Fruit fly (Drosophila melanogaster) whole organism, wandering third instar larva: ENCODE results near the gene v.

Experiments used
- Abd-B ChIP-seq: fragments of >200 bp; optimal IDR thresholded peaks from 2 replicates; lab custom pipeline; 2017; ENCODE audit warnings: missing biosample characterization, missing genetic modification characterization
- CG32264 ChIP-seq: fragments of 200-800 bp; sonication (Bioruptor generic); optimal IDR thresholded peaks from 2 replicates; lab custom pipeline; 2016; ENCODE audit warnings: missing biosample characterization, missing genetic modification characterization
- CG9705 ChIP-seq: fragments of 200-800 bp; sonication (Bioruptor generic); optimal IDR thresholded peaks from 2 replicates; lab custom pipeline; 2018; ENCODE audit warnings: missing biosample characterization, mild to moderate bottlenecking, missing genetic modification characterization
- CrebA ChIP-seq: fragments of 200-800 bp; sonication (Bioruptor generic); optimal IDR thresholded peaks from 2 replicates; lab custom pipeline; 2016; ENCODE audit warnings: missing biosample characterization, mild to moderate bottlenecking, missing genetic modification characterization, borderline replicate concordance
- Dfd ChIP-seq: fragments of >200 bp; optimal IDR thresholded peaks from 2 replicates; lab custom pipeline; 2017; ENCODE audit warnings: missing biosample characterization, missing genetic modification characterization
- Dif ChIP-seq: fragments of 200-275, 200-300 bp; sonication (Bioruptor generic); optimal IDR thresholded peaks from 2 replicates; lab custom pipeline; 2018; ENCODE audit warnings: missing biosample characterization, missing genetic modification characterization; ENCODE audit not compliant: partially characterized antibody
- GATAd ChIP-seq: sonication (Bioruptor generic); optimal IDR thresholded peaks from 2 replicates; lab custom pipeline; 2016; ENCODE audit warnings: missing biosample characterization, missing genetic modification characterization
- HLH106 ChIP-seq: fragments of 200-800 bp; optimal IDR thresholded peaks from 3 replicates; lab custom pipeline; 2019; ENCODE audit warnings: missing biosample characterization, mild to moderate bottlenecking, missing genetic modification characterization, moderate library complexity
- Hnf4 ChIP-seq: fragments of 200-800 bp; sonication (Bioruptor generic); optimal IDR thresholded peaks from 2 replicates; lab custom pipeline; 2016; ENCODE audit warnings: missing biosample characterization, mild to moderate bottlenecking, missing genetic modification characterization
- Hr78 ChIP-seq: fragments of >200 bp; optimal IDR thresholded peaks from 2 replicates; lab custom pipeline; 2017; ENCODE audit warnings: missing biosample characterization, missing genetic modification characterization
- Jra ChIP-seq: sonication (Bioruptor generic); optimal IDR thresholded peaks from 2 replicates; lab custom pipeline; 2016; ENCODE audit warnings: missing biosample characterization, missing genetic modification characterization
- Mio ChIP-seq: sonication (Bioruptor generic); optimal IDR thresholded peaks from 2 replicates; lab custom pipeline; 2016; ENCODE audit warnings: missing biosample characterization, missing genetic modification characterization
- Myc ChIP-seq: fragments of >200 bp; optimal IDR thresholded peaks from 2 replicates; lab custom pipeline; 2017
- N ChIP-seq: fragments of >200 bp; optimal IDR thresholded peaks from 2 replicates; lab custom pipeline; 2018; ENCODE audit warnings: missing biosample characterization, missing external identifiers, missing genetic modification characterization
- OdsH ChIP-seq: fragments of 200-800 bp; sonication (Bioruptor generic); optimal IDR thresholded peaks from 2 replicates; lab custom pipeline; 2016; ENCODE audit warnings: missing biosample characterization, mild to moderate bottlenecking, missing genetic modification characterization
- Rel ChIP-seq, 2 experiments: fragments of 200-800 bp; sonication (Bioruptor generic) in 1 of 2; optimal IDR thresholded peaks; 2 replicates in 1 of 2; 3 replicates in 1 of 2; lab custom pipeline; 2016 to 2019; ENCODE audit warnings: mild to moderate bottlenecking in 2 of 2, missing biosample characterization in 2 of 2, missing genetic modification characterization in 2 of 2, moderate library complexity in 1 of 2
- Sp1 ChIP-seq: fragments of 200-800 bp; sonication (Bioruptor generic); optimal IDR thresholded peaks from 3 replicates; lab custom pipeline; 2019; ENCODE audit warnings: missing biosample characterization, mild to moderate bottlenecking, missing genetic modification characterization, moderate library complexity
- Vsx2 ChIP-seq: fragments of 200-300, 225-300 bp; sonication (Bioruptor generic); optimal IDR thresholded peaks from 2 replicates; lab custom pipeline; 2018; ENCODE audit warnings: missing biosample characterization, missing genetic modification characterization; ENCODE audit not compliant: partially characterized antibody
- br ChIP-seq: fragments of 200-800 bp; sonication (Bioruptor generic); optimal IDR thresholded peaks from 2 replicates; lab custom pipeline; 2016; ENCODE audit warnings: missing biosample characterization, missing genetic modification characterization
- brk ChIP-seq: fragments of 200-800 bp; sonication (Bioruptor generic); optimal IDR thresholded peaks from 2 replicates; lab custom pipeline; 2016; ENCODE audit warnings: missing biosample characterization, mild to moderate bottlenecking, missing genetic modification characterization
- dl ChIP-seq, 2 experiments: fragments of 175-275, 200-275 bp in 1 of 2; fragments of 200-275 bp in 1 of 2; sonication (Bioruptor generic); optimal IDR thresholded peaks; lab custom pipeline; 2018; ENCODE audit warnings: mild to moderate bottlenecking in 2 of 2, missing biosample characterization in 2 of 2, missing genetic modification characterization in 2 of 2, moderate library complexity in 2 of 2; ENCODE audit not compliant: partially characterized antibody in 2 of 2, insufficient read depth in 1 of 2
- dmrt93B ChIP-seq: fragments of 200-800 bp; sonication (Bioruptor generic); optimal IDR thresholded peaks from 2 replicates; lab custom pipeline; 2018; ENCODE audit warnings: missing biosample characterization, mild to moderate bottlenecking, missing genetic modification characterization
- ey ChIP-seq: fragments of 200-800 bp; sonication (Bioruptor generic); optimal IDR thresholded peaks from 2 replicates; lab custom pipeline; 2016; ENCODE audit warnings: missing biosample characterization, missing genetic modification characterization
- foxo ChIP-seq, 2 experiments: fragments of 200-800 bp; sonication (Bioruptor generic); optimal IDR thresholded peaks; 2 replicates in 1 of 2; 3 replicates in 1 of 2; lab custom pipeline; 2016 to 2017; ENCODE audit warnings: missing biosample characterization in 2 of 2, missing genetic modification characterization in 2 of 2
- fru ChIP-seq: fragments of 200-800 bp; sonication (Bioruptor generic); optimal IDR thresholded peaks from 3 replicates; lab custom pipeline; 2016; ENCODE audit warnings: missing biosample characterization, mild to moderate bottlenecking, missing genetic modification characterization
- h ChIP-seq: fragments of 200-800 bp; sonication (Bioruptor generic); optimal IDR thresholded peaks from 3 replicates; lab custom pipeline; 2016; ENCODE audit warnings: missing biosample characterization, mild to moderate bottlenecking, missing genetic modification characterization
- pan ChIP-seq: fragments of >200 bp; optimal IDR thresholded peaks from 2 replicates; lab custom pipeline; 2017
- psq ChIP-seq: fragments of 200-800 bp; sonication (Bioruptor generic); optimal IDR thresholded peaks from 3 replicates; lab custom pipeline; 2017; ENCODE audit warnings: missing biosample characterization, mild to moderate bottlenecking, missing genetic modification characterization, moderate library complexity
- rgr ChIP-seq: fragments of 200-800 bp; sonication (Bioruptor generic); optimal IDR thresholded peaks from 3 replicates; lab custom pipeline; 2016; ENCODE audit warnings: missing biosample characterization, mild to moderate bottlenecking, missing genetic modification characterization
- sage ChIP-seq: fragments of 200-800 bp; sonication (Bioruptor generic); optimal IDR thresholded peaks from 2 replicates; lab custom pipeline; 2016; ENCODE audit warnings: missing biosample characterization, mild to moderate bottlenecking, missing genetic modification characterization
- sv ChIP-seq: fragments of 200-800 bp; sonication (Bioruptor generic); optimal IDR thresholded peaks from 3 replicates; lab custom pipeline; 2016; ENCODE audit warnings: missing biosample characterization, missing genetic modification characterization
- tai ChIP-seq: sonication (Bioruptor generic); optimal IDR thresholded peaks from 2 replicates; lab custom pipeline; 2016; ENCODE audit warnings: missing biosample characterization, missing genetic modification characterization
- usp ChIP-seq: fragments of >200 bp; optimal IDR thresholded peaks from 2 replicates; lab custom pipeline; 2017; ENCODE audit warnings: missing biosample characterization, missing genetic modification characterization

The v gene

DNA sequence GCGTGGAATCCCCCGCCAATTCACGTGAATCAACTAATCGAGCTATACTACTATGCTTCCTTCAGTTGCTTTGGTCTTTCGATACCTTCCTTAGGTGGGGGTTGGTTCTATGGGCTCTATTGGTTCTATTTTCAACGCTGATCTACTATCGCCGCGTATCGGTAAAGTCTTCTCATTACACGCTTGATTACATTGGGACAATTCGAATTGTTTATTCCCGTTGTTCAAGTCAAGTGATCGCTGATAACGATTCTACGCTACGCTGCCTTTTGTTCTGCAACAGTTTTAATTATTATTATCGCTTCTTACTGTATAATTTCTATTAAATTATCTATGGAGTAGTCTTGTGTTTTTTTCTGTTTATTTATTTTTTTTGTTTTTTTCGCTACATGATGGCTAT, 36.1 kb upstream of the v start:
- TF ChIP-seq Dfd (GFP tag; lab: Kevin White, UChicago) (no peak), ey (GFP tag; lab: Kevin White, UChicago) (no peak), sage (GFP tag; lab: Kevin White, UChicago) (no peak), usp (GFP tag; lab: Kevin White, UChicago) (no peak), CG9705 (no peak), h (GFP tag; lab: Kevin White, UChicago) (no peak), Rel (GFP tag; optimal IDR thresholded peaks at IDR 0.05; lab: Kevin White, UChicago) (no peak), Rel (tag; optimal IDR thresholded peaks at IDR 0.05; lab: Kevin White, UChicago) (peak; percentile 39), psq (GFP tag; lab: Kevin White, UChicago) (no peak)

DNA sequence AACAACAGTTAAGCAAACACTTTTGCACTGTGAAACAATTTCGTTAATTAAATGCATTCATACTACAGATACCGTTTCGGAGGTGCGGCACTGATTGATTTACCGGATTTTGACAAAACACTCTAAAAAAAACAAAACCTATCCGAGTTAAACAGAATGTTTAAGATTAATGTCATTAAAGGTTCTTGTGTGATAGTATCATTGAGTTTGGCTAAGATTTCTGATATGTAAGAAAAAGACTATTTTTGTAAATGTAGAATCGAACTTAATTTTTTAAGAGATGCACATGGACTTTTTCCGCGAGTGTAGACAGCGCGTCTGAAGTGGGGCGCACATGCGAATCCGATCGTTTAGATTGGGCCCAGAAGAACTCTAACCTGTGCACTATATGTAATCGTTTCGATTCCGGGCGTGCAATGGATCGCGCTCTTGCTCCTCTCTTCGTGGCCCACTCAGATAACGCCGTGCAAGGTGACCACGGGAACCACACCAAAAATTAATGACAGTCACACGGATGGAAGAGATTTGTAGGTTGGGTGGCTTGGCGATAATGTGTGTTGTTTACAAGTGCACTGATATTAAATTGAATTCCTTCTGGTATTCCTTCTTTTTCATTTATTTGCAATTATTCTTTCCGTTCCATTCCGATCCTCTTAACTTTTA, 33.7 kb upstream of the v start:
- no peak for TF ChIP-seq CG9705
- no peak for TF ChIP-seq psq (GFP tag; lab: Kevin White, UChicago)
- no peak for TF ChIP-seq Myc
- TF ChIP-seq usp (GFP tag; lab: Kevin White, UChicago): no peak
- TF ChIP-seq GATAd (GFP tag; lab: Kevin White, UChicago): no peak
- no peak for TF ChIP-seq Rel (GFP tag; optimal IDR thresholded peaks at IDR 0.05; lab: Kevin White, UChicago)
- peak; percentile 96 for TF ChIP-seq Rel (tag; optimal IDR thresholded peaks at IDR 0.05; lab: Kevin White, UChicago)
- peak; percentile 26 for TF ChIP-seq OdsH (GFP tag; lab: Kevin White, UChicago)
- no peak for TF ChIP-seq Mio
- no peak for TF ChIP-seq br
- peak; percentile 34 for TF ChIP-seq fru (GFP tag; lab: Kevin White, UChicago)
- peak; percentile 35 for TF ChIP-seq ey (GFP tag; lab: Kevin White, UChicago)
- peak in 1 of 2 experiments; percentile 34 for TF ChIP-seq foxo (GFP tag; optimal IDR thresholded peaks at IDR 0.05; lab: Kevin White, UChicago)
- no peak for TF ChIP-seq dl (GFP tag; optimal IDR thresholded peaks at IDR 0.05; lab: Kevin White, UChicago; ENCODE audit: insufficient read depth in 1 of 2, partially characterized antibody in 2 of 2)
- TF ChIP-seq Hr78 (GFP tag; lab: Kevin White, UChicago): no peak
- no peak for TF ChIP-seq dmrt93B (GFP tag; lab: Kevin White, UChicago)
- no peak for TF ChIP-seq tai (GFP tag; lab: Kevin White, UChicago)
- peak; percentile 53 for TF ChIP-seq rgr (GFP tag; lab: Kevin White, UChicago)
- no peak for TF ChIP-seq brk (GFP tag; lab: Kevin White, UChicago)
- no peak for TF ChIP-seq CG32264 (GFP tag; lab: Kevin White, UChicago)
- TF ChIP-seq sv (GFP tag; lab: Kevin White, UChicago): no peak
- TF ChIP-seq h (GFP tag; lab: Kevin White, UChicago): peak; percentile 17
- TF ChIP-seq Vsx2 (GFP tag; lab: Kevin White, UChicago): no peak
- TF ChIP-seq Jra (GFP tag; lab: Kevin White, UChicago): no peak
- TF ChIP-seq CrebA: no peak
- no peak for TF ChIP-seq sage (GFP tag; lab: Kevin White, UChicago)
- no peak for TF ChIP-seq Hnf4 (GFP tag; lab: Kevin White, UChicago)
- TF ChIP-seq Dfd (GFP tag; lab: Kevin White, UChicago): no peak
- no peak for TF ChIP-seq pan (lab: Kevin White, UChicago)
- no peak for TF ChIP-seq N (GFP tag; lab: Kevin White, UChicago)
- no peak for TF ChIP-seq Dif (GFP tag; lab: Kevin White, UChicago)

DNA sequence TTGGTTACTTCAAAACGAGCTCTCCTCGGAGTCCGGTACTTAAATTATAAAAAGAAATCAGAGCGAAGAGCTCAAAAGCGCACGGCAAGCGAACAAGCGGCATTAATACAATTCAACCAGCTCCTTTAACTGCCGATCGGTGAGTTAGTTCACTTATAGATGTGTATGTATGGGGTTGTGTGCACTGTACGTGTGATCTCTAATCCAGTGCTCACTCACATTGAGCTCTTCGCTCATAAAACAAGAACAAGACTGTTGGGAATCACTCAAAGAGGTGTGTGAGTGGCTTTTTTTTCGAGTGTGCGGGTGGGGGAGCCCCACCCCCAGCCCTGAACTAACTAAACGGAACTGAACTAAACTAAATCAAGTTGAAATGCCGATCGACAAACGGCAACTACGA, 32.6 kb upstream of the v start, which contains the start of gene Ork1:
Gene Ork1, minus strand, starts transcription at position 101 of the 400 bp plus-strand sequence.
- TF ChIP-seq Sp1 (GFP tag; lab: Kevin White, UChicago) (no peak), GATAd (GFP tag; lab: Kevin White, UChicago) (no peak), Myc (no peak), dmrt93B (GFP tag; lab: Kevin White, UChicago) (no peak), Jra (GFP tag; lab: Kevin White, UChicago) (no peak), h (GFP tag; lab: Kevin White, UChicago) (no peak), HLH106 (no peak), Abd-B (no peak), dl (GFP tag; optimal IDR thresholded peaks at IDR 0.05; lab: Kevin White, UChicago; ENCODE audit: insufficient read depth in 1 of 2, partially characterized antibody in 2 of 2) (no peak)
